Worm (Caenorhabditis elegans) whole organism, L1 larva: ENCODE results near the gene pes-5.

Experiments
- C04F5.9 ChIP-seq: sonication (generic microtip); optimal IDR thresholded peaks from 2 replicates; lab custom pipeline; 2016; ENCODE audit warnings: missing genetic modification characterization, missing compliant biosample characterization
- F16B12.6 ChIP-seq: fragments of 150-350 bp; optimal IDR thresholded peaks from 2 replicates; lab custom pipeline; 2014; ENCODE audit warnings: missing biosample characterization, missing genetic modification characterization
- aha-1 ChIP-seq: fragments of 150-350 bp; optimal IDR thresholded peaks from 2 replicates; lab custom pipeline; 2014; ENCODE audit warnings: missing biosample characterization, missing genetic modification characterization
- ama-1 ChIP-seq: fragments of 150-350 bp; optimal IDR thresholded peaks from 2 replicates; lab custom pipeline; 2014
- blmp-1 ChIP-seq: fragments of 150-350 bp; optimal IDR thresholded peaks from 2 replicates; lab custom pipeline; 2014; ENCODE audit warnings: missing biosample characterization, missing genetic modification characterization
- ceh-88 ChIP-seq: fragments of 200-800 bp; sonication (Bioruptor generic); IDR thresholded peaks from 2 replicates; pipeline ENCODE4 v1.3.6; 2022; ENCODE audit warnings: missing genetic modification characterization, missing compliant biosample characterization
- ces-1 ChIP-seq: fragments of 150-350 bp; optimal IDR thresholded peaks from 2 replicates; lab custom pipeline; 2014; ENCODE audit warnings: missing biosample characterization, missing genetic modification reagents, missing genetic modification characterization
- dpl-1 ChIP-seq, 3 experiments: fragments of 150-350 bp in 2 of 3; sonication (generic microtip) in 1 of 3; optimal IDR thresholded peaks; 2 replicates each; lab custom pipeline; 2014 to 2017; ENCODE audit warnings: missing biosample characterization in 3 of 3, missing genetic modification characterization in 3 of 3, missing genetic modification reagents in 3 of 3
- efl-1 ChIP-seq, 4 experiments: fragments of 150-350 bp; optimal IDR thresholded peaks in 3 of 4; peaks in 1 of 4; 1 replicate in 1 of 4; 2 replicates in 3 of 4; lab custom pipeline; 2014; ENCODE audit warnings: missing biosample characterization in 2 of 4, missing genetic modification characterization in 2 of 4, missing genetic modification reagents in 2 of 4
- egl-13 ChIP-seq: sonication (generic microtip); optimal IDR thresholded peaks from 2 replicates; lab custom pipeline; 2016; ENCODE audit warnings: missing genotype, missing genetic modification reagents, missing genetic modification characterization, missing compliant biosample characterization
- egl-27 ChIP-seq, 2 experiments: fragments of 150-350 bp in 1 of 2; sonication (generic microtip); optimal IDR thresholded peaks; 3 replicates each; lab custom pipeline; 2017 to 2018; ENCODE audit warnings: missing biosample characterization in 2 of 2, missing genetic modification characterization in 2 of 2, missing genetic modification reagents in 2 of 2
- elt-2 ChIP-seq: sonication (generic microtip); optimal IDR thresholded peaks from 2 replicates; lab custom pipeline; 2016; ENCODE audit warnings: missing genetic modification characterization, mild to moderate bottlenecking, inconsistent platforms, missing compliant biosample characterization, missing genetic modification reagents
- ets-5 ChIP-seq: fragments of 200-800 bp; sonication (Bioruptor generic); IDR thresholded peaks from 2 replicates; pipeline ENCODE4 v1.3.6; 2022; ENCODE audit warnings: missing genetic modification characterization, missing compliant biosample characterization
- fkh-10 ChIP-seq: sonication (generic microtip); optimal IDR thresholded peaks from 2 replicates; lab custom pipeline; 2017; ENCODE audit warnings: missing biosample characterization, missing genetic modification reagents, missing genetic modification characterization
- fos-1 ChIP-seq: fragments of 150-350 bp; optimal IDR thresholded peaks from 2 replicates; lab custom pipeline; 2014; ENCODE audit warnings: missing biosample characterization, missing genetic modification characterization
- hpl-2 ChIP-seq: fragments of 150-350 bp; optimal IDR thresholded peaks from 2 replicates; lab custom pipeline; 2014; ENCODE audit warnings: missing biosample characterization, missing genetic modification reagents, missing genetic modification characterization
- irx-1 ChIP-seq: sonication (generic microtip); optimal IDR thresholded peaks from 2 replicates; lab custom pipeline; 2016; ENCODE audit warnings: missing genetic modification characterization, missing compliant biosample characterization
- isw-1 ChIP-seq: fragments of 200-800 bp; sonication (Bioruptor generic); IDR thresholded peaks from 2 replicates; pipeline ENCODE4 v1.3.6; 2022; ENCODE audit warnings: missing genetic modification characterization, missing compliant biosample characterization
- jun-1 ChIP-seq: fragments of 150-350 bp; optimal IDR thresholded peaks from 2 replicates; lab custom pipeline; 2014; ENCODE audit warnings: missing biosample characterization, missing genetic modification reagents, missing genetic modification characterization
- lin-14 ChIP-seq: fragments of 200-800 bp; sonication (Bioruptor generic); optimal IDR thresholded peaks from 2 replicates; lab custom pipeline; 2018; ENCODE audit warnings: mild to moderate bottlenecking, missing genetic modification characterization, moderate library complexity, missing compliant biosample characterization
- lin-15B ChIP-seq: fragments of 150-350 bp; sonication (generic microtip); optimal IDR thresholded peaks from 3 replicates; lab custom pipeline; 2014; ENCODE audit warnings: missing biosample characterization, missing genetic modification characterization
- lin-39 ChIP-seq: fragments of 150-350 bp; optimal IDR thresholded peaks from 2 replicates; lab custom pipeline; 2014; ENCODE audit warnings: missing biosample characterization, missing genetic modification reagents, missing genetic modification characterization
- lir-3 ChIP-seq: sonication (generic microtip); optimal IDR thresholded peaks from 2 replicates; lab custom pipeline; 2016; ENCODE audit warnings: mild to moderate bottlenecking, missing genetic modification characterization, moderate library complexity, missing compliant biosample characterization; ENCODE audit not compliant: poor library complexity
- lsy-2 ChIP-seq, 2 experiments: fragments of 150-350 bp; optimal IDR thresholded peaks; 2 replicates each; lab custom pipeline; 2014; ENCODE audit warnings: missing biosample characterization in 2 of 2, missing genetic modification characterization in 2 of 2
- mab-9 ChIP-seq: fragments of 200-800 bp; sonication (Bioruptor generic); IDR thresholded peaks from 2 replicates; pipeline ENCODE4 v1.3.6; 2022; ENCODE audit warnings: missing genetic modification reagents, missing genetic modification characterization, missing compliant biosample characterization
- mdl-1 ChIP-seq, 2 experiments: fragments of 150-350 bp; optimal IDR thresholded peaks; 2 replicates each; lab custom pipeline; 2014 to 2017; ENCODE audit warnings: missing biosample characterization in 2 of 2, missing genetic modification characterization in 2 of 2, inconsistent platforms in 1 of 2
- nhr-28 ChIP-seq: fragments of 150-350 bp; optimal IDR thresholded peaks from 2 replicates; lab custom pipeline; 2014; ENCODE audit warnings: missing biosample characterization, missing genetic modification characterization
- nhr-47 ChIP-seq: sonication (generic microtip); optimal IDR thresholded peaks from 2 replicates; lab custom pipeline; 2016; ENCODE audit warnings: mild to moderate bottlenecking, missing genetic modification characterization, moderate library complexity, missing compliant biosample characterization
- nhr-71 ChIP-seq: sonication (generic microtip); optimal IDR thresholded peaks from 2 replicates; lab custom pipeline; 2016; ENCODE audit warnings: mild to moderate bottlenecking, missing genetic modification characterization, moderate library complexity, missing compliant biosample characterization
- nhr-76 ChIP-seq: sonication (generic microtip); optimal IDR thresholded peaks from 2 replicates; lab custom pipeline; 2017; ENCODE audit warnings: missing biosample characterization, missing genetic modification characterization
- nhr-84 ChIP-seq: sonication (generic microtip); optimal IDR thresholded peaks from 2 replicates; lab custom pipeline; 2017; ENCODE audit warnings: missing biosample characterization, missing genetic modification characterization
- nhr-85 ChIP-seq: sonication (generic microtip); peaks from one replicate; lab custom pipeline; 2016; ENCODE audit warnings: missing genetic modification characterization, inconsistent platforms, missing compliant biosample characterization
- pag-3 ChIP-seq: sonication (generic microtip); optimal IDR thresholded peaks from 2 replicates; lab custom pipeline; 2017; ENCODE audit warnings: missing genetic modification characterization, mild to moderate bottlenecking, missing compliant biosample characterization, antibody characterized with exemption, borderline replicate concordance; ENCODE audit not compliant: insufficient read depth
- pax-3 ChIP-seq: fragments of 200-800 bp; sonication (Bioruptor generic); optimal IDR thresholded peaks from 2 replicates; lab custom pipeline; 2018; ENCODE audit warnings: mild to moderate bottlenecking, missing genetic modification characterization, moderate library complexity, missing compliant biosample characterization
- pqm-1 ChIP-seq: sonication (generic microtip); optimal IDR thresholded peaks from 3 replicates; lab custom pipeline; 2017; ENCODE audit warnings: missing biosample characterization, missing genetic modification characterization
- rnt-1 ChIP-seq: sonication (generic microtip); optimal IDR thresholded peaks from 2 replicates; lab custom pipeline; 2016; ENCODE audit warnings: mild to moderate bottlenecking, missing genetic modification characterization, moderate library complexity, missing compliant biosample characterization
- skn-1 ChIP-seq: fragments of 150-350 bp; optimal IDR thresholded peaks from 2 replicates; lab custom pipeline; 2014; ENCODE audit warnings: missing biosample characterization, missing genetic modification characterization
- snpc-4 ChIP-seq: fragments of 150-350 bp; optimal IDR thresholded peaks from 2 replicates; lab custom pipeline; 2014; ENCODE audit warnings: missing biosample characterization, missing genetic modification characterization
- sox-4 ChIP-seq: sonication (generic microtip); optimal IDR thresholded peaks from 2 replicates; lab custom pipeline; 2016; ENCODE audit warnings: missing genetic modification characterization, missing compliant biosample characterization
- sptf-1 ChIP-seq: fragments of 150-350 bp; optimal IDR thresholded peaks from 2 replicates; lab custom pipeline; 2014; ENCODE audit warnings: missing biosample characterization, missing genetic modification characterization
- sup-37 ChIP-seq: fragments of 200-800 bp; sonication (Bioruptor generic); optimal IDR thresholded peaks from 2 replicates; lab custom pipeline; 2018; ENCODE audit warnings: mild to moderate bottlenecking, missing genetic modification characterization, missing compliant biosample characterization
- swsn-7 ChIP-seq: sonication (generic microtip); optimal IDR thresholded peaks from 2 replicates; lab custom pipeline; 2016; ENCODE audit warnings: missing genetic modification characterization, missing compliant biosample characterization
- tbx-2 ChIP-seq: sonication (generic microtip); optimal IDR thresholded peaks from 2 replicates; lab custom pipeline; 2016; ENCODE audit warnings: missing genetic modification characterization, missing compliant biosample characterization
- tlp-1 ChIP-seq: fragments of 150-350 bp; optimal IDR thresholded peaks from 2 replicates; lab custom pipeline; 2014; ENCODE audit warnings: missing biosample characterization, missing genetic modification characterization
- unc-130 ChIP-seq: fragments of 150-350 bp; optimal IDR thresholded peaks from 2 replicates; lab custom pipeline; 2017; ENCODE audit warnings: missing biosample characterization, missing genetic modification characterization, inconsistent platforms
- unc-30 ChIP-seq: sonication (generic microtip); optimal IDR thresholded peaks from 2 replicates; lab custom pipeline; 2017; ENCODE audit warnings: missing biosample characterization, missing genetic modification characterization
- unc-62 ChIP-seq: fragments of 150-350 bp; optimal IDR thresholded peaks from 2 replicates; lab custom pipeline; 2014; ENCODE audit warnings: missing biosample characterization, missing genetic modification reagents, missing genetic modification characterization
- xbp-1 ChIP-seq: sonication (generic microtip); optimal IDR thresholded peaks from 2 replicates; lab custom pipeline; 2016; ENCODE audit warnings: missing genetic modification characterization, missing compliant biosample characterization
- zag-1 ChIP-seq: fragments of 150-350 bp; optimal IDR thresholded peaks from 2 replicates; lab custom pipeline; 2014; ENCODE audit warnings: missing biosample characterization, missing genetic modification characterization
- ztf-11 ChIP-seq, 2 experiments: sonication (generic microtip); optimal IDR thresholded peaks; 2 replicates each; lab custom pipeline; 2016 to 2017; ENCODE audit warnings: missing genetic modification characterization in 2 of 2, missing biosample characterization in 1 of 2, missing compliant biosample characterization in 1 of 2

Gene pes-5

ce11 chrII:11838353-11838752 lies 8.5 kb upstream of the pes-5 start (continued):
- TF ChIP-seq nhr-28 (tag; lab: Kevin White, UChicago) = no peak
- TF ChIP-seq sox-4 (tag; lab: Kevin White, UChicago) = no peak
- no peak for TF ChIP-seq lin-15B
- TF ChIP-seq swsn-7 = no peak
- TF ChIP-seq ztf-11 (tag; optimal IDR thresholded peaks at IDR 0.05; lab: Kevin White, UChicago) = no peak
- TF ChIP-seq irx-1 (tag; lab: Kevin White, UChicago) = no peak
- TF ChIP-seq efl-1 (optimal IDR thresholded peaks at IDR 0.05; lab: Kevin White, UChicago) = no peak
- TF ChIP-seq efl-1 (GFP tag; optimal IDR thresholded peaks at IDR 0.05 in 1 of 2; lab: Kevin White, UChicago) = peak in 1 of 2 experiments; percentile 72
- no peak for TF ChIP-seq lir-3
- TF ChIP-seq fos-1 (tag; lab: Kevin White, UChicago) = no peak
- no peak for TF ChIP-seq jun-1 (tag; lab: Kevin White, UChicago)
- TF ChIP-seq F16B12.6 (tag; lab: Kevin White, UChicago) = no peak
- TF ChIP-seq ets-5 (GFP tag; lab: Robert Waterston, UW) = no peak
- TF ChIP-seq xbp-1 (tag; lab: Kevin White, UChicago) = no peak
- no peak for TF ChIP-seq mab-9 (GFP tag; lab: Robert Waterston, UW)
- TF ChIP-seq tbx-2 = peak; percentile 41
- no peak for TF ChIP-seq unc-62 (GFP tag; lab: Kevin White, UChicago)
- no peak for TF ChIP-seq unc-30 (tag; lab: Kevin White, UChicago)
- no peak for TF ChIP-seq pag-3
- TF ChIP-seq lin-14 (GFP tag; lab: Kevin White, UChicago) = peak; percentile 80
- TF ChIP-seq egl-27 (tag; optimal IDR thresholded peaks at IDR 0.05; lab: Kevin White, UChicago) = no peak
- no peak for TF ChIP-seq sup-37 (GFP tag; lab: Kevin White, UChicago)
- no peak for TF ChIP-seq ces-1 (GFP tag; lab: Kevin White, UChicago)
- TF ChIP-seq elt-2 (tag; lab: Kevin White, UChicago) = no peak
- TF ChIP-seq nhr-85 (tag; lab: Kevin White, UChicago) = peak; percentile 96
- no peak for TF ChIP-seq egl-13 (tag; lab: Kevin White, UChicago)
- peak in 1 of 2 experiments; percentile 28 for TF ChIP-seq lsy-2 (tag; optimal IDR thresholded peaks at IDR 0.05; lab: Kevin White, UChicago)
- no peak for TF ChIP-seq rnt-1 (tag; lab: Kevin White, UChicago)
- TF ChIP-seq pax-3 (tag; lab: Kevin White, UChicago) = no peak
- TF ChIP-seq nhr-84 (tag; lab: Kevin White, UChicago) = no peak
- no peak for TF ChIP-seq skn-1 (tag; lab: Kevin White, UChicago)
- peak; percentile 47 for TF ChIP-seq blmp-1 (tag; lab: Kevin White, UChicago)
- TF ChIP-seq fkh-10 (GFP tag; lab: Kevin White, UChicago) = no peak
- no peak for TF ChIP-seq aha-1 (tag; lab: Kevin White, UChicago)
- TF ChIP-seq lin-39 (tag; lab: Kevin White, UChicago) = no peak
- no peak for TF ChIP-seq zag-1 (tag; lab: Kevin White, UChicago)

- no peak for TF ChIP-seq pag-3
- no peak for TF ChIP-seq egl-13 (tag; lab: Kevin White, UChicago)
- TF ChIP-seq lin-15B = no peak
- TF ChIP-seq fos-1 (tag; lab: Kevin White, UChicago) = no peak
- TF ChIP-seq nhr-76 (tag; lab: Kevin White, UChicago) = no peak
- TF ChIP-seq egl-27 (tag; optimal IDR thresholded peaks at IDR 0.05; lab: Kevin White, UChicago) = no peak
- no peak for TF ChIP-seq irx-1 (tag; lab: Kevin White, UChicago)
- TF ChIP-seq pax-3 (tag; lab: Kevin White, UChicago) = no peak
- no peak for TF ChIP-seq pqm-1 (tag; lab: Kevin White, UChicago)
- TF ChIP-seq skn-1 (tag; lab: Kevin White, UChicago) = no peak
- no peak for TF ChIP-seq unc-130 (tag; lab: Kevin White, UChicago)
- peak in 1 of 2 experiments; percentile 27 for TF ChIP-seq mdl-1 (tag; optimal IDR thresholded peaks at IDR 0.05; lab: Kevin White, UChicago)
- TF ChIP-seq nhr-47 = no peak
- no peak for TF ChIP-seq swsn-7
- no peak for TF ChIP-seq xbp-1 (tag; lab: Kevin White, UChicago)
- no peak for TF ChIP-seq isw-1 (GFP tag; lab: Robert Waterston, UW)
- TF ChIP-seq ceh-88 (GFP tag; lab: Robert Waterston, UW) = no peak
- no peak for TF ChIP-seq snpc-4 (tag; lab: Kevin White, UChicago)
- TF ChIP-seq hpl-2 = no peak
- peak; percentile 73 for TF ChIP-seq nhr-71 (tag; lab: Kevin White, UChicago)
- no peak for TF ChIP-seq sptf-1 (tag; lab: Kevin White, UChicago)
- TF ChIP-seq dpl-1 (GFP tag; optimal IDR thresholded peaks at IDR 0.05; lab: Kevin White, UChicago) = no peak
- TF ChIP-seq ama-1 (lab: Kevin White, UChicago) = no peak
- TF ChIP-seq C04F5.9 (tag; lab: Kevin White, UChicago) = no peak
- TF ChIP-seq tlp-1 (tag; lab: Kevin White, UChicago) = no peak
- TF ChIP-seq ztf-11 (tag; optimal IDR thresholded peaks at IDR 0.05; lab: Kevin White, UChicago) = no peak
- TF ChIP-seq zag-1 (tag; lab: Kevin White, UChicago) = no peak
- no peak for TF ChIP-seq aha-1 (tag; lab: Kevin White, UChicago)
Measured at ce11 chrII:11836554-11837218, 6.9 kb upstream of the pes-5 start.
